Fruit fly (Drosophila melanogaster) whole organism, adult: ENCODE results near the gene CG33934.

Experiments
- CG11617 ChIP-seq: fragments of 200-800 bp; sonication (Bioruptor generic); optimal IDR thresholded peaks from 2 replicates; lab custom pipeline; 2017; ENCODE audit warnings: mild to moderate bottlenecking, missing biosample characterization, missing genetic modification reagents, missing genetic modification characterization
- CG12768 ChIP-seq: fragments of 200-800 bp; sonication (Bioruptor generic); optimal IDR thresholded peaks from 2 replicates; lab custom pipeline; 2017; ENCODE audit warnings: missing biosample characterization, missing genetic modification characterization, mild to moderate bottlenecking, moderate library complexity, missing genetic modification reagents
- CG14711 ChIP-seq: fragments of 200-800 bp; sonication (Bioruptor generic); optimal IDR thresholded peaks from 2 replicates; lab custom pipeline; 2018; ENCODE audit warnings: missing biosample characterization, mild to moderate bottlenecking, missing genetic modification characterization, moderate library complexity
- CG1620 ChIP-seq: fragments of 200-800 bp; sonication (Bioruptor generic); optimal IDR thresholded peaks from 2 replicates; lab custom pipeline; 2016; ENCODE audit warnings: missing biosample characterization, missing genetic modification characterization
- CG33017 ChIP-seq: fragments of 200-800 bp; sonication (Bioruptor generic); optimal IDR thresholded peaks from 2 replicates; lab custom pipeline; 2018; ENCODE audit warnings: missing biosample characterization, mild to moderate bottlenecking, missing genetic modification characterization, moderate library complexity
- CG5204 ChIP-seq: fragments of 200-800 bp; sonication (Bioruptor generic); optimal IDR thresholded peaks from 2 replicates; lab custom pipeline; 2016; ENCODE audit warnings: missing biosample characterization, missing genetic modification characterization
- CG7045 ChIP-seq: fragments of 200-800 bp; sonication (Bioruptor generic); optimal IDR thresholded peaks from 2 replicates; lab custom pipeline; 2017; ENCODE audit warnings: missing biosample characterization, mild to moderate bottlenecking, missing genetic modification characterization
- CG7101 ChIP-seq: fragments of 200-800 bp; sonication (Bioruptor generic); optimal IDR thresholded peaks from 2 replicates; lab custom pipeline; 2018; ENCODE audit warnings: missing biosample characterization, mild to moderate bottlenecking, missing genetic modification characterization, moderate library complexity
- Clk ChIP-seq: fragments of 200-800 bp; sonication (Bioruptor generic); optimal IDR thresholded peaks from 2 replicates; lab custom pipeline; 2017; ENCODE audit warnings: missing biosample characterization, missing genetic modification characterization
- Crg-1 ChIP-seq: fragments of 200-800 bp; sonication (Bioruptor generic); optimal IDR thresholded peaks from 2 replicates; lab custom pipeline; 2016; ENCODE audit warnings: missing biosample characterization, missing genetic modification characterization
- Hr96 ChIP-seq: fragments of 200-800 bp; sonication (Bioruptor generic); optimal IDR thresholded peaks from 2 replicates; lab custom pipeline; 2016; ENCODE audit warnings: missing biosample characterization, missing genetic modification characterization
- Mnt ChIP-seq: fragments of 200-800 bp; sonication (Bioruptor generic); optimal IDR thresholded peaks from 2 replicates; lab custom pipeline; 2016; ENCODE audit warnings: missing biosample characterization, mild to moderate bottlenecking, missing genetic modification characterization
- bab1 ChIP-seq: fragments of 200-800 bp; sonication (Bioruptor generic); optimal IDR thresholded peaks from 3 replicates; lab custom pipeline; 2019; ENCODE audit warnings: missing biosample characterization, mild to moderate bottlenecking, missing genetic modification characterization, moderate library complexity
- cic ChIP-seq: fragments of 200-800 bp; sonication (Bioruptor generic); optimal IDR thresholded peaks from 2 replicates; lab custom pipeline; 2017; ENCODE audit warnings: missing biosample characterization, mild to moderate bottlenecking, missing genetic modification characterization, moderate library complexity
- cnc ChIP-seq, 2 experiments: fragments of >200 bp; optimal IDR thresholded peaks; 2 replicates each; lab custom pipeline; 2017
- kay ChIP-seq: fragments of 200-800 bp; sonication (Bioruptor generic); peaks from one replicate; lab custom pipeline; 2016; ENCODE audit warnings: missing biosample characterization, missing genetic modification characterization, borderline replicate concordance
- ovo ChIP-seq: fragments of 200-800 bp; sonication (Bioruptor generic); optimal IDR thresholded peaks from 2 replicates; lab custom pipeline; 2016; ENCODE audit warnings: missing biosample characterization, missing genetic modification characterization
- pad ChIP-seq: fragments of 200-800 bp; sonication (Bioruptor generic); optimal IDR thresholded peaks from 3 replicates; lab custom pipeline; 2017; ENCODE audit warnings: missing biosample characterization, missing genetic modification characterization, mild to moderate bottlenecking, moderate library complexity, missing genetic modification reagents
- tj ChIP-seq: fragments of 200-800 bp; sonication (Bioruptor generic); optimal IDR thresholded peaks from 3 replicates; lab custom pipeline; 2017; ENCODE audit warnings: missing biosample characterization, mild to moderate bottlenecking, missing genetic modification characterization, moderate library complexity
- toe ChIP-seq: fragments of 200-800 bp; sonication (Bioruptor generic); optimal IDR thresholded peaks from 2 replicates; lab custom pipeline; 2016; ENCODE audit warnings: missing biosample characterization, missing genetic modification characterization

The CG33934 gene

DNA sequence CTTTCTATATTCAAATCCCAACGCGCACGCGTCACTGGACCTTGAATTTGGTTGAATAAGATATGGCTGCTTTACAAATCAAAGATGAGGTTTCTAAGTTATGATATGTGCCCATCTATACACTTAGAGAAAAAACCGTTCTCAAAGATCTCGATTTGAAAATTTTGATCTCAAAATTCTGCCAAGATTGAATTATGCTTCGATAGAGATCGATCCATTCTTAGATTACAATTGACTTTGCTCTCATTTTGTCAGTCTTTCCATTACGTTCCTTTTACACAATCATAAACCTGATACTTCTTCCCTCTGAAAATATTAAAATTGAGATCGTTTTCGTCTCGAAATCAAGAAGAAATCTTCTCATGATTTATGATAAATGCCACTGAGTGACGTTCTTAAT is 29.9 kb upstream of the CG33934 start:
- no peak for TF ChIP-seq Crg-1 (GFP tag; lab: Kevin White, UChicago)
- TF ChIP-seq CG1620: no peak
- no peak for TF ChIP-seq CG7101 (tag; lab: Kevin White, UChicago)
- no peak for TF ChIP-seq pad
- TF ChIP-seq CG11617 (GFP tag; lab: Kevin White, UChicago): no peak
- no peak for TF ChIP-seq CG33017 (tag; lab: Kevin White, UChicago)
- TF ChIP-seq Mnt (GFP tag; lab: Kevin White, UChicago): no peak
- no peak for TF ChIP-seq bab1 (GFP tag; lab: Kevin White, UChicago)
- no peak for TF ChIP-seq CG12768 (GFP tag; lab: Kevin White, UChicago)
- TF ChIP-seq toe (GFP tag; lab: Kevin White, UChicago): no peak

DNA sequence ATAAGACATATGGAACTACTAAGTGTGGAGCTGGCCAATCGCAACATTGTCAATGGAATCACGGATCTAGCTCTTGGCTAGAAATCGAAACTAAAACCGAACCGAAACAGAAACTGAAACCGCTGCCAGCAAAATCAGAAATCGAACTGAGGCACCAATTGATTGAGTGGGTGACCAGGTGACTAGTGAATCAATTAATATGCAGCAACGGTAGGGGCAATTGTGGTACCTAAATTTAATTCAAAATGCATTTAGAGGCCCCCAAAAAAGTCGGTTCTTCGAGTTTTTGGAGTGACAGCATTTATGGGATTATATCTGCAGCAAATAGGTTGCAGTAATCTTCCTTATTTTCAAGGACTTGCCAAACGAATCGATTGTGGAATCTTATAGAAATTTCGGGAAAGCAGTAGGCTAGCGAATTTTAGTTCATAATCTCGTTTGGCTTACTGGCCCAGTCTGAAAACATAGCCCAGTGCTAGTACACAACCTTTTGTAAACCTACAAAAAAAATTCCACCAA is 29.1 kb upstream of the CG33934 start, which contains the start of the genes CG17190 and CG4836:
Gene CG17190 (minus strand): TSS at position 101 of the 519 bp plus-strand sequence.
Gene CG4836 (plus strand): TSS at position 469 of the 519 bp plus-strand sequence.
- TF ChIP-seq Crg-1 (GFP tag; lab: Kevin White, UChicago) (no peak), CG14711 (tag; lab: Kevin White, UChicago) (no peak), Mnt (GFP tag; lab: Kevin White, UChicago) (no peak), tj (GFP tag; lab: Kevin White, UChicago) (no peak), pad (no peak), CG11617 (GFP tag; lab: Kevin White, UChicago) (no peak), CG33017 (tag; lab: Kevin White, UChicago) (no peak)

DNA sequence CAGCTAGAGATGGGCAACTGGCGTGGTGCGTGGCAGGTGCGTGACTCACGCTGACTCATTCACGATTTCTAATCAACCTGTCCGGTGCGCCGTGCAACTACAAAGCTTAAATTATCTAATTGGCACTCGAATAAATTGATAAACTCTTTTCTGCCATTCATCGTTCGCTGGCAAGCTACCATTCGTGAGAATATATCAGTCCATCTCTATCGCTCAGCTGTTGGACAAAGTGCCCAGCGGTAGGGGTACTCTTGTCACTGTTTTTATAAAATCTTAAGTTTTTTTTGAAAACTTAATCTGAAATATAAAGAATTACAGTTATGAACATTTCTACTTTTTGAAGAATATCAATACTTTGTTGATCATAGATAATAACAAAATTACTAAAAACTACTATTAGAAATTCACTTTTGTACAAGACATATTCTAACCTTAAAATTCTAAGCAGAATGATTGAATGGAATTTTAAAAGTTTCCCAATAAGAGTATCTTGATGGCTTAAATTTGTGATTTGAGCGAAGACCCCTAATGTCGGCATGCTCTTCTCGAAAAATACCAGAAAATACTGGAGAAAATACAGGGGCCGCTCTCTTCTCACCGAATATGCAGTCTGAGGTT is 21.3 kb upstream of the CG33934 start, which contains the start of the genes PIG-L and psidin:
Gene PIG-L (minus strand): TSS at position 187 of the 618 bp plus-strand sequence.
Gene psidin (plus strand): TSS at position 553 of the 618 bp plus-strand sequence.
- no peak for TF ChIP-seq kay
- TF ChIP-seq CG1620: peak; percentile 87
- TF ChIP-seq CG7101 (tag; lab: Kevin White, UChicago): peak; percentile 80
- TF ChIP-seq Crg-1 (GFP tag; lab: Kevin White, UChicago): peak; percentile 64
- TF ChIP-seq cic: peak; percentile 14
- peak; percentile 62 for TF ChIP-seq ovo (GFP tag; lab: Kevin White, UChicago)
- peak; percentile 69 for TF ChIP-seq tj (GFP tag; lab: Kevin White, UChicago)
- peak; percentile 26 for TF ChIP-seq Mnt (GFP tag; lab: Kevin White, UChicago)
- TF ChIP-seq CG7045 (GFP tag; lab: Kevin White, UChicago): peak; percentile 85
- peak; percentile 58 for TF ChIP-seq CG12768 (GFP tag; lab: Kevin White, UChicago)
- TF ChIP-seq cnc (optimal IDR thresholded peaks at IDR 0.05; lab: Kevin White, UChicago): no peak
- TF ChIP-seq CG11617 (GFP tag; lab: Kevin White, UChicago): peak; percentile 92
- TF ChIP-seq toe (GFP tag; lab: Kevin White, UChicago): peak; percentile 84
- TF ChIP-seq Clk (GFP tag; lab: Kevin White, UChicago): peak; percentile 10
- TF ChIP-seq bab1 (GFP tag; lab: Kevin White, UChicago): peak; percentile 25
- peak; percentile 61 for TF ChIP-seq pad
- TF ChIP-seq CG14711 (tag; lab: Kevin White, UChicago): peak; percentile 59
- peak; percentile 80 for TF ChIP-seq CG33017 (tag; lab: Kevin White, UChicago)
- peak; percentile 94 for TF ChIP-seq CG5204 (GFP tag; lab: Kevin White, UChicago)
- peak; percentile 86 for TF ChIP-seq Hr96 (GFP tag; lab: Kevin White, UChicago)

DNA sequence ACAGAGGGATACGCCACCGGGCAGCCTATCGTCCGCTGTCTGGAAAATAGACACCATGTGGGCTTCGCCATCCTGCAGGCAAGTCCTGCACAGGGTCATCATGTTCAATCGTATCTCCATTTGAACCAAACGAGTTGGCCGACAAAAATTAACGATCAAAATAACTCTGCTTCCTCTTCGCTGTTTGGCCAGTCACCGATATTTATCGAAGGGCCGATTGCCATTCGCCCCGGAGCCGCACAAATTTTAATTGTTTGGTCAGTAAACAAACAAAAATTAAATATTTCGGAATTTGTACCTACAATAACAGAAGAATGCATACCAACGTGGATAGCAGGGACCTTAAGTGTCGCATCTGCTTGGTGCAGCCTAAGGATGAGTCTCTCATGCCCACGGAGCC is 14.7 kb upstream of the CG33934 start, which contains the start of the genes CG4424 and CG4854:
Gene CG4424 (minus strand): TSS at position 200 of the 400 bp plus-strand sequence.
Gene CG4854 (plus strand): TSS at position 218 of the 400 bp plus-strand sequence.
- TF ChIP-seq cnc (optimal IDR thresholded peaks at IDR 0.05; lab: Kevin White, UChicago): no peak
- TF ChIP-seq CG5204 (GFP tag; lab: Kevin White, UChicago): no peak
- TF ChIP-seq kay: no peak
- TF ChIP-seq CG7101 (tag; lab: Kevin White, UChicago): no peak
- TF ChIP-seq Mnt (GFP tag; lab: Kevin White, UChicago): no peak
- no peak for TF ChIP-seq cic
- no peak for TF ChIP-seq CG11617 (GFP tag; lab: Kevin White, UChicago)
- TF ChIP-seq bab1 (GFP tag; lab: Kevin White, UChicago): no peak
- TF ChIP-seq CG1620: no peak
- no peak for TF ChIP-seq Crg-1 (GFP tag; lab: Kevin White, UChicago)

DNA sequence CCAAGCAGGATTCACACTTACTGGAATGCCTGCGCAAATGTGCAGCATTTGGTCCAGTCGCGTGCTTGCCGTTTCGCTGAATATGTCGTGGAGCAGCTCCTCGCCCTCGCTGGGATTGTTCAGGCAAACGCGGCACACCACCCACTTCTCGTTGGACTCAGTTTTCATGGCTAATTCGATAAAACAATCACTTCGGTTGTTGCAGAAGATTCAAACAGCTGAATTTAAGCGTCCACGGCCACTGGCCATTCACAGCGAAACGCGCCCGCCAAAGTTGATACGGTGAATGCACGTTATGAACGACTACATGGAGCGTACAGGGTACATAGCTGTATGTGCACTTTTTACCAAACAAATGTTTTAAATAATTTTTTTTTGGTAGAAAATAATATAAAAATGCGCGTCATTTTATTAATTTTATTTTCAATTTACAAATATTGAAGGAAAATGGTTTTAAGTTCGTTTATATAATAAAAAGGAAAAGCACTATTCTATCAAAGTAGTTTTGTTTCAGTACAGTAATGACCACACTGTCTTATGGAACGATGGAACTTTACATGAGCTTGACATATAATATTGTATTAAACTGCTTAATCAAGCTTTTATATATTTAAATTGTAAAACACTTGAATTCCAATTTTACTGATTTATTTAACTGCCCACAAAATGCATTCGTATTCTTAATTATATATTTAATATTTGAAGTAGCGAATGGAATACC is 11.4 kb upstream of the CG33934 start, which contains the start of gene trem:
Gene trem (minus strand): TSS at position 267 of the 721 bp plus-strand sequence.
- TF ChIP-seq cnc (optimal IDR thresholded peaks at IDR 0.05; lab: Kevin White, UChicago): no peak
- peak; percentile 58 for TF ChIP-seq CG14711 (tag; lab: Kevin White, UChicago)
- TF ChIP-seq pad: peak; percentile 65
- peak; percentile 79 for TF ChIP-seq CG7045 (GFP tag; lab: Kevin White, UChicago)
- peak; percentile 59 for TF ChIP-seq CG1620
- TF ChIP-seq toe (GFP tag; lab: Kevin White, UChicago): peak; percentile 86
- TF ChIP-seq tj (GFP tag; lab: Kevin White, UChicago): peak; percentile 54
- TF ChIP-seq kay: no peak
- TF ChIP-seq CG5204 (GFP tag; lab: Kevin White, UChicago): peak; percentile 72
- TF ChIP-seq cic: peak; percentile 1
- peak; percentile 76 for TF ChIP-seq CG7101 (tag; lab: Kevin White, UChicago)
- peak; percentile 67 for TF ChIP-seq Clk (GFP tag; lab: Kevin White, UChicago)
- TF ChIP-seq CG12768 (GFP tag; lab: Kevin White, UChicago): peak; percentile 77
- TF ChIP-seq CG33017 (tag; lab: Kevin White, UChicago): peak; percentile 54
- peak; percentile 33 for TF ChIP-seq ovo (GFP tag; lab: Kevin White, UChicago)
- TF ChIP-seq Mnt (GFP tag; lab: Kevin White, UChicago): peak; percentile 49
- no peak for TF ChIP-seq bab1 (GFP tag; lab: Kevin White, UChicago)
- peak; percentile 42 for TF ChIP-seq Hr96 (GFP tag; lab: Kevin White, UChicago)
- peak; percentile 55 for TF ChIP-seq Crg-1 (GFP tag; lab: Kevin White, UChicago)
- TF ChIP-seq CG11617 (GFP tag; lab: Kevin White, UChicago): peak; percentile 85
